Worm (Caenorhabditis elegans): Measurements from ENCODE around the gene C29E4.9.
A peak's percentile ranks its signal among the peaks of the same experiment; 100 is the strongest.
"Not testable (repeated sequence)": the region's sequence is repeated elsewhere in the genome, so short reads cannot be mapped to it uniquely, and the experiment has no call there.

The C29E4.9 gene

ce11 chrIII:7965946-7966692, 9.3 kb upstream of the C29E4.9 start:
- peak; percentile 57 for TF ChIP-seq hmg-1.2 (GFP tag; IDR thresholded peaks at IDR 0.05)
- peak; percentile 46; the same call in 1 of the 2 replicates for TF ChIP-seq madf-6 (GFP tag; IDR thresholded peaks at IDR 0.05)
- peak; percentile 31 for TF ChIP-seq ztf-18 (tag; optimal IDR thresholded peaks at IDR 0.05)
- TF ChIP-seq lin-26 (GFP tag; IDR thresholded peaks at IDR 0.05) = peak; percentile 44; the same call in 1 of the 2 replicates
- TF ChIP-seq B0261.1 (tag; optimal IDR thresholded peaks at IDR 0.05) = peak; percentile 38
- peak; percentile 23 for TF ChIP-seq rpc-1 (optimal IDR thresholded peaks at IDR 0.05)
- TF ChIP-seq rpc-1 (tag; optimal IDR thresholded peaks at IDR 0.05) = peak; percentile 66
- TF ChIP-seq tbp1 (GFP tag; optimal IDR thresholded peaks at IDR 0.05) = peak; percentile 14

ce11 chrIII:7964281-7964680, 7.4 kb upstream of the C29E4.9 start, which contains the start of gene F54H12.2:
TSS of gene F54H12.2 (plus strand) at chrIII:7964581.
- not testable (repeated sequence) for TF ChIP-seq ztf-26 (tag; optimal IDR thresholded peaks at IDR 0.05); lsy-27 (tag; optimal IDR thresholded peaks at IDR 0.05; ENCODE audit: borderline replicate concordance, insufficient read depth); nhr-80 (tag; optimal IDR thresholded peaks at IDR 0.05)

ce11 chrIII:7962641-7963040, 5.8 kb upstream of the C29E4.9 start, which contains the start of gene F54H12.4:
TSS of gene F54H12.4 (minus strand) at chrIII:7962741.
- TF ChIP-seq rec-8 (tag; optimal IDR thresholded peaks at IDR 0.05); snpc-1.3 (tag; optimal IDR thresholded peaks at IDR 0.05; ENCODE audit: insufficient read depth); Y53G8AR.9 (GFP tag; conservative IDR thresholded peaks at IDR 0.05): not testable (repeated sequence)

ce11 chrIII:7958922-7959609, 2.2 kb upstream of the C29E4.9 start, which contains the start of gene F54H12.10:
TSS of gene F54H12.10 (minus strand) at chrIII:7958972.
- TF ChIP-seq rpc-1 (optimal IDR thresholded peaks at IDR 0.05) (peak; percentile 32), rpc-1 (tag; optimal IDR thresholded peaks at IDR 0.05) (peak; percentile 66), B0261.1 (tag; optimal IDR thresholded peaks at IDR 0.05) (peak; percentile 43), cebp-1 (tag; optimal IDR thresholded peaks at IDR 0.05) (peak; percentile 40), tbp1 (GFP tag; optimal IDR thresholded peaks at IDR 0.05) (peak; percentile 0), hmg-1.2 (GFP tag; IDR thresholded peaks at IDR 0.05) (peak; percentile 72; the same call in 1 of the 2 replicates), nfyb-1 (GFP tag; IDR thresholded peaks at IDR 0.05) (peak; percentile 58; the same call in 1 of the 2 replicates)
- TF ChIP-seq cebp-1 (GFP tag; IDR thresholded peaks at IDR 0.05) = not testable (repeated sequence)

- no peak for TF ChIP-seq aptf-3 (GFP tag; IDR thresholded peaks at IDR 0.05)
- TF ChIP-seq hmg-1.2 (GFP tag; IDR thresholded peaks at IDR 0.05) = peak; percentile 85
- TF ChIP-seq ama-1 (optimal IDR thresholded peaks at IDR 0.05) = no peak
- no peak for TF ChIP-seq ama-1 (GFP tag; optimal IDR thresholded peaks at IDR 0.05)
These were observed 1.2 kb upstream of the C29E4.9 start, which contains the start of gene C29E4.11 for ce11 chrIII:7958085-7958484. TSS of gene C29E4.11 (minus strand) at chrIII:7958114.

ce11 chrIII:7953688-7954313, 3.1 kb downstream of the C29E4.9 start:
- TF ChIP-seq madf-8 (GFP tag; conservative IDR thresholded peaks at IDR 0.05) = 0 out of 2 replicates have a peak, but pooled peaks have one; percentile 9
- peak; percentile 73 for TF ChIP-seq attf-6 (GFP tag; IDR thresholded peaks at IDR 0.05)
- TF ChIP-seq D2030.7 (GFP tag; IDR thresholded peaks at IDR 0.05) = peak; percentile 87
- TF ChIP-seq aptf-2 (GFP tag; conservative IDR thresholded peaks at IDR 0.05) = 0 out of 2 replicates have a peak, but pooled peaks have one; percentile 26
- peak; percentile 84; the same call in 1 of the 2 replicates for TF ChIP-seq aptf-3 (GFP tag; IDR thresholded peaks at IDR 0.05)
- TF ChIP-seq cebp-2 (GFP tag; IDR thresholded peaks at IDR 0.05) = 0 out of 2 replicates have a peak, but pooled peaks have one; percentile 49
- TF ChIP-seq ekl-4 (GFP tag; IDR thresholded peaks at IDR 0.05) = peak; percentile 62; the same call in 1 of the 2 replicates
- TF ChIP-seq hmg-1.2 (GFP tag; IDR thresholded peaks at IDR 0.05) = peak; percentile 39
- peak; percentile 91 for TF ChIP-seq egl-44 (GFP tag; IDR thresholded peaks at IDR 0.05)
- peak; percentile 57; the same call in 1 of the 2 replicates for TF ChIP-seq pbrm-1 (GFP tag; IDR thresholded peaks at IDR 0.05)
- TF ChIP-seq ztf-25 (GFP tag; IDR thresholded peaks at IDR 0.05) = 0 out of 2 replicates have a peak, but pooled peaks have one; percentile 42
- peak; percentile 42; the same call in 1 of the 2 replicates for TF ChIP-seq mcd-1 (GFP tag; IDR thresholded peaks at IDR 0.05)
- TF ChIP-seq rpc-1 (optimal IDR thresholded peaks at IDR 0.05) = peak; percentile 2
- TF ChIP-seq rpc-1 (tag; optimal IDR thresholded peaks at IDR 0.05) = peak; percentile 59
- TF ChIP-seq F37B4.10 (GFP tag; IDR thresholded peaks at IDR 0.05) = 0 out of 2 replicates have a peak, but pooled peaks have one; percentile 78
- peak; percentile 71 for TF ChIP-seq tbp1 (GFP tag; optimal IDR thresholded peaks at IDR 0.05)
- TF ChIP-seq C17E4.6 (GFP tag; IDR thresholded peaks at IDR 0.05) = peak; percentile 61; the same call in 1 of the 2 replicates
- TF ChIP-seq egrh-3 (GFP tag; IDR thresholded peaks at IDR 0.05) = peak; percentile 30; the same call in 1 of the 2 replicates

Data from whole organism, young adult.